Worm (Caenorhabditis elegans) whole organism, L4 larva: ENCODE results near the gene R02F11.10.
A peak's percentile ranks its signal among the peaks of the same experiment; 100 is the strongest.
"Not testable (repeated sequence)": the region's sequence is repeated elsewhere in the genome, so short reads cannot be mapped to it uniquely, and the experiment has no call there.

Experiments used
- D1046.2 ChIP-seq: fragments of 200-800 bp; sonication (Bioruptor generic); IDR thresholded peaks from 2 replicates; pipeline ENCODE4 v1.3.6; 2022; ENCODE audit warnings: missing genetic modification characterization, missing compliant biosample characterization
- F26F4.8 ChIP-seq: fragments of 200-800 bp; sonication (Bioruptor generic); conservative IDR thresholded peaks from 2 replicates; pipeline ENCODE4 v1.3.6; 2022; ENCODE audit warnings: missing genetic modification characterization, missing compliant biosample characterization
- R02D3.7 ChIP-seq: fragments of 150-350 bp; sonication (generic microtip); optimal IDR thresholded peaks from 3 replicates; lab custom pipeline; 2014; ENCODE audit warnings: missing biosample characterization, missing genetic modification characterization
- aha-1 ChIP-seq: fragments of 150-350 bp; peaks from one replicate; lab custom pipeline; 2014; ENCODE audit warnings: missing biosample characterization, missing genetic modification characterization
- arid-1 ChIP-seq: fragments of 200-800 bp; sonication (Bioruptor generic); conservative IDR thresholded peaks from 2 replicates; pipeline ENCODE4 v1.3.6; 2022; ENCODE audit warnings: missing genetic modification reagents, missing genetic modification characterization, missing compliant biosample characterization
- ceh-20 ChIP-seq: fragments of 200-800 bp; sonication (Bioruptor generic); IDR thresholded peaks from 2 replicates; pipeline ENCODE4 v1.3.6; 2022; ENCODE audit warnings: missing genetic modification reagents, missing genetic modification characterization, missing compliant biosample characterization
- daf-19 ChIP-seq: fragments of 200-800 bp; sonication (Bioruptor generic); conservative IDR thresholded peaks from 2 replicates; pipeline ENCODE4 v1.3.6; 2022; ENCODE audit warnings: missing genetic modification characterization, missing compliant biosample characterization
- dmd-6 ChIP-seq: fragments of 200-800 bp; sonication (Bioruptor generic); IDR thresholded peaks from 2 replicates; pipeline ENCODE4 v1.3.6; 2022; ENCODE audit warnings: missing genetic modification reagents, missing genetic modification characterization, missing compliant biosample characterization
- dmd-8 ChIP-seq: fragments of 200-800 bp; sonication (Bioruptor generic); IDR thresholded peaks from 2 replicates; pipeline ENCODE4 v1.3.6; 2022; ENCODE audit warnings: missing genetic modification characterization, missing compliant biosample characterization
- dmd-9 ChIP-seq: fragments of 200-800 bp; sonication (Bioruptor generic); IDR thresholded peaks from 2 replicates; pipeline ENCODE4 v1.3.6; 2022; ENCODE audit warnings: missing genetic modification reagents, missing genetic modification characterization, missing compliant biosample characterization
- duxl-1 ChIP-seq: sonication (generic microtip); optimal IDR thresholded peaks from 2 replicates; lab custom pipeline; 2016; ENCODE audit warnings: mild to moderate bottlenecking, missing genetic modification characterization, moderate library complexity, missing compliant biosample characterization; ENCODE audit not compliant: poor library complexity
- dve-1 ChIP-seq: sonication (generic microtip); optimal IDR thresholded peaks from 2 replicates; lab custom pipeline; 2017; ENCODE audit warnings: antibody characterized with exemption, mild to moderate bottlenecking, missing genetic modification characterization, missing compliant biosample characterization; ENCODE audit not compliant: insufficient read depth
- egl-43 ChIP-seq: fragments of 200-800 bp; sonication (Bioruptor generic); IDR thresholded peaks from 2 replicates; pipeline ENCODE4 v1.3.6; 2022; ENCODE audit warnings: missing genetic modification reagents, missing genetic modification characterization, missing compliant biosample characterization
- fos-1 ChIP-seq: fragments of 150-350 bp; optimal IDR thresholded peaks from 2 replicates; lab custom pipeline; 2014; ENCODE audit warnings: missing biosample characterization, missing genetic modification characterization
- hlh-11 ChIP-seq: fragments of 200-800 bp; sonication (Bioruptor generic); optimal IDR thresholded peaks from 2 replicates; lab custom pipeline; 2018; ENCODE audit warnings: mild to moderate bottlenecking, missing genetic modification characterization, missing compliant biosample characterization
- jun-1 ChIP-seq: fragments of 150-350 bp; optimal IDR thresholded peaks from 2 replicates; lab custom pipeline; 2014; ENCODE audit warnings: missing biosample characterization, missing genetic modification reagents, missing genetic modification characterization
- lin-13 ChIP-seq: fragments of 150-350 bp; optimal IDR thresholded peaks from 2 replicates; lab custom pipeline; 2014; ENCODE audit warnings: missing biosample characterization, missing genetic modification reagents, missing genetic modification characterization
- lin-15B ChIP-seq: fragments of 150-350 bp; sonication (generic microtip); optimal IDR thresholded peaks from 3 replicates; lab custom pipeline; 2014; ENCODE audit warnings: missing biosample characterization, missing genetic modification characterization
- lin-38 ChIP-seq: fragments of 200-800 bp; sonication (Bioruptor generic); IDR thresholded peaks from 2 replicates; pipeline ENCODE4 v1.3.6; 2022; ENCODE audit warnings: missing genetic modification reagents, missing genetic modification characterization, missing compliant biosample characterization
- lir-3 ChIP-seq: sonication (generic microtip); optimal IDR thresholded peaks from 2 replicates; lab custom pipeline; 2016; ENCODE audit warnings: mild to moderate bottlenecking, missing genetic modification characterization, missing compliant biosample characterization
- lsy-2 ChIP-seq, 2 experiments: fragments of 150-350 bp in 1 of 2; sonication (generic microtip) in 1 of 2; optimal IDR thresholded peaks; 2 replicates each; lab custom pipeline; 2014 to 2017; ENCODE audit warnings: missing biosample characterization in 2 of 2, missing genetic modification characterization in 2 of 2
- madf-5 ChIP-seq, 2 experiments: fragments of 200-800 bp; sonication (Bioruptor generic); IDR thresholded peaks; 2 replicates each; pipeline ENCODE4 v1.3.6; 2022; ENCODE audit warnings: missing compliant biosample characterization in 2 of 2, missing genetic modification characterization in 2 of 2
- mxl-3 ChIP-seq: fragments of 200-800 bp; sonication (Bioruptor generic); optimal IDR thresholded peaks from 2 replicates; lab custom pipeline; 2018; ENCODE audit warnings: mild to moderate bottlenecking, missing genetic modification characterization, missing compliant biosample characterization
- nhr-28 ChIP-seq: fragments of 150-350 bp; optimal IDR thresholded peaks from 2 replicates; lab custom pipeline; 2014; ENCODE audit warnings: missing biosample characterization, missing genetic modification characterization
- nhr-41 ChIP-seq: fragments of 200-800 bp; sonication (Bioruptor generic); IDR thresholded peaks from 2 replicates; pipeline ENCODE4 v1.3.6; 2022; ENCODE audit warnings: missing genetic modification reagents, missing genetic modification characterization, missing compliant biosample characterization
- nhr-76 ChIP-seq: fragments of 150-350 bp; optimal IDR thresholded peaks from 2 replicates; lab custom pipeline; 2014; ENCODE audit warnings: missing biosample characterization, missing genetic modification characterization
- nhr-77 ChIP-seq: fragments of 150-350 bp; optimal IDR thresholded peaks from 2 replicates; lab custom pipeline; 2014; ENCODE audit warnings: missing biosample characterization, missing genetic modification characterization
- php-3 ChIP-seq: fragments of 200-800 bp; sonication (Bioruptor generic); IDR thresholded peaks from 2 replicates; pipeline ENCODE4 v1.3.6; 2022; ENCODE audit warnings: missing genetic modification reagents, missing genetic modification characterization, missing compliant biosample characterization
- pqm-1 ChIP-seq: sonication (generic microtip); optimal IDR thresholded peaks from 2 replicates; lab custom pipeline; 2017; ENCODE audit warnings: missing biosample characterization, missing genetic modification characterization
- rbr-2 ChIP-seq: sonication (generic microtip); optimal IDR thresholded peaks from 2 replicates; lab custom pipeline; 2016; ENCODE audit warnings: missing genotype, missing genetic modification characterization, missing compliant biosample characterization
- saeg-2 ChIP-seq: fragments of 200-800 bp; sonication (Bioruptor generic); IDR thresholded peaks from 2 replicates; pipeline ENCODE4 v1.3.6; 2022; ENCODE audit warnings: missing genetic modification reagents, missing genetic modification characterization, missing compliant biosample characterization
- sdz-12 ChIP-seq: fragments of 200-800 bp; sonication (Bioruptor generic); optimal IDR thresholded peaks from 2 replicates; lab custom pipeline; 2018; ENCODE audit warnings: mild to moderate bottlenecking, missing genetic modification characterization, missing compliant biosample characterization
- skn-1 ChIP-seq: fragments of 150-350 bp; optimal IDR thresholded peaks from 2 replicates; lab custom pipeline; 2014; ENCODE audit warnings: missing biosample characterization, missing genetic modification characterization
- tra-1 ChIP-seq: fragments of 200-800 bp; sonication (Bioruptor generic); IDR thresholded peaks from 2 replicates; pipeline ENCODE4 v1.3.6; 2022; ENCODE audit warnings: missing genetic modification reagents, missing genetic modification characterization, missing compliant biosample characterization
- unc-62 ChIP-seq, 3 experiments: fragments of 150-350 bp in 1 of 3; sonication (generic microtip); optimal IDR thresholded peaks in 2 of 3; peaks in 1 of 3; 1 replicate in 1 of 3; 2 replicates in 2 of 3; lab custom pipeline; 2014 to 2017; ENCODE audit warnings: missing biosample characterization in 3 of 3, missing genetic modification characterization in 3 of 3, missing genetic modification reagents in 3 of 3, missing genotype in 1 of 3
- zfp-3 ChIP-seq: fragments of 200-800 bp; sonication (Bioruptor generic); conservative IDR thresholded peaks from 2 replicates; pipeline ENCODE4 v1.3.6; 2022; ENCODE audit warnings: missing genetic modification reagents, missing genetic modification characterization, missing compliant biosample characterization

Gene R02F11.10

ce11 chrV:4760674-4761073, 28.2 kb upstream of the R02F11.10 start, which contains the start of gene bgnt-1.4:
Gene bgnt-1.4 (plus strand): TSS chrV:4760974.
- not testable (repeated sequence) for TF ChIP-seq mxl-3; sdz-12 (GFP tag; lab: Kevin White, UChicago); skn-1 (tag; lab: Kevin White, UChicago)

- TF ChIP-seq tra-1 (GFP tag; lab: Robert Waterston, UW) (no peak), saeg-2 (no peak), lin-38 (GFP tag; lab: Robert Waterston, UW) (no peak), jun-1 (tag; lab: Kevin White, UChicago) (no peak), dmd-8 (GFP tag; lab: Robert Waterston, UW) (no peak), rbr-2 (no peak), egl-43 (GFP tag; lab: Robert Waterston, UW) (no peak), nhr-41 (no peak), lir-3 (no peak), fos-1 (tag; lab: Kevin White, UChicago) (no peak), R02D3.7 (tag; lab: Kevin White, UChicago) (no peak), zfp-3 (GFP tag; lab: Robert Waterston, UW) (no peak), duxl-1 (tag; lab: Kevin White, UChicago) (no peak), lsy-2 (tag; optimal IDR thresholded peaks at IDR 0.05; lab: Kevin White, UChicago) (no peak), nhr-77 (tag; lab: Kevin White, UChicago) (no peak), lin-13 (GFP tag; lab: Kevin White, UChicago) (no peak), F26F4.8 (GFP tag; lab: Robert Waterston, UW) (no peak), nhr-76 (tag; lab: Kevin White, UChicago) (no peak), daf-19 (no peak), lin-15B (tag; lab: Kevin White, UChicago) (no peak)
Measured at ce11 chrV:4766501-4766900, 22.4 kb upstream of the R02F11.10 start, which contains the start of gene C18G1.8. Gene C18G1.8 (minus strand): TSS chrV:4766601.

DNA sequence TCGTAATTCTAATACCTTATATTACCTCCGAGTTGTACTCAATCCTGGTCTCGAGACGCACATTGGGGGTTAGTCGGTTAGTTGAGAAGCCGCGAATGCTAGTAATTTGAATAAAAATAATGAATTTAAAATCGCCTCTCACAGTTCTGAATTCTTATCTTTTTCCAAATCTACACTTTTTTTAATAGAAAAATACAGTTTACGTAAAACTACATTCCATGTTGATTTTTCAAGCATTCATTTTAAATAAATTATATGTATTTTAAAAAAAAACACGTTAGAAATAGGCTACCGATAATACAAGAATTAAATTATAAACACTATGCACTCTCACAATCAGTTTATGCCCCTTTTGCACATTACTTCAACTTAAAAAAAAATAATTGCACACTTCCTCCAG, 19.3 kb upstream of the R02F11.10 start, which contains the start of gene C18G1.9:
Gene C18G1.9, minus strand, starts transcription at position 101 of the 400 bp plus-strand sequence.
- no peak for TF ChIP-seq arid-1 (GFP tag; lab: Robert Waterston, UW)
- TF ChIP-seq php-3 (GFP tag; lab: Robert Waterston, UW), result no peak
- TF ChIP-seq nhr-41, result no peak
- TF ChIP-seq madf-5 (GFP tag; IDR thresholded peaks at IDR 0.05; lab: Robert Waterston, UW), result no peak
- TF ChIP-seq zfp-3 (GFP tag; lab: Robert Waterston, UW), result no peak
- TF ChIP-seq jun-1 (tag; lab: Kevin White, UChicago), result no peak

ce11 chrV:4770408-4770947, 18.4 kb upstream of the R02F11.10 start, which contains the start of gene elt-7:
Gene elt-7 (plus strand): TSS chrV:4770670.
- TF ChIP-seq hlh-11 (tag; lab: Kevin White, UChicago) (peak; percentile 40), pqm-1 (tag; lab: Kevin White, UChicago) (peak; percentile 81), aha-1 (tag; lab: Kevin White, UChicago) (peak; percentile 92), dmd-9 (GFP tag; lab: Robert Waterston, UW) (no peak), arid-1 (GFP tag; lab: Robert Waterston, UW) (no peak), dmd-6 (GFP tag; lab: Robert Waterston, UW) (peak; percentile 54), nhr-28 (tag; lab: Kevin White, UChicago) (peak; percentile 73), nhr-41 (peak; percentile 84; the same call in 1 of the 2 replicates), php-3 (GFP tag; lab: Robert Waterston, UW) (0 out of 2 replicates have a peak, but pooled peaks have one; percentile 11)

- TF ChIP-seq unc-62 (GFP tag; optimal IDR thresholded peaks at IDR 0.05 in 1 of 2; lab: Kevin White, UChicago) (peak in 1 of 2 experiments; percentile 68), unc-62 (tag; optimal IDR thresholded peaks at IDR 0.05; lab: Kevin White, UChicago) (no peak), nhr-77 (tag; lab: Kevin White, UChicago) (no peak), ceh-20 (GFP tag; lab: Robert Waterston, UW) (0 out of 2 replicates have a peak, but pooled peaks have one; percentile 32), D1046.2 (GFP tag; lab: Robert Waterston, UW) (no peak), dve-1 (tag; lab: Kevin White, UChicago) (no peak)
- TF ChIP-seq, all 104 proteins: peak for 2
Measured at ce11 chrV:4775140-4775539, 13.8 kb upstream of the R02F11.10 start.
